Fruit fly (Drosophila melanogaster) whole organism, embryonic: ENCODE measurements around the gene CG31798.

Source experiments
- CG10147 ChIP-seq: fragments of 200-800 bp; sonication (Bioruptor generic); optimal IDR thresholded peaks from 2 replicates; lab custom pipeline; 2019; ENCODE audit warnings: missing biosample characterization, mild to moderate bottlenecking, missing genetic modification characterization, moderate library complexity
- CG6683 ChIP-seq: fragments of 200-800 bp; sonication (Bioruptor generic); optimal IDR thresholded peaks from 2 replicates; lab custom pipeline; 2017; ENCODE audit warnings: missing biosample characterization, mild to moderate bottlenecking, missing genetic modification characterization, missing genetic modification reagents
- Usf ChIP-seq: fragments of 200-800 bp; sonication (Bioruptor generic); optimal IDR thresholded peaks from 2 replicates; lab custom pipeline; 2017; ENCODE audit warnings: missing genotype, missing biosample characterization, missing genetic modification characterization

dm6 chr2L:19361632-19362142, 32.3 kb upstream of the CG31798 start:
- TF ChIP-seq CG10147 (GFP tag; lab: Kevin White, UChicago) = no peak
- no peak for TF ChIP-seq Usf (GFP tag; lab: Kevin White, UChicago)
- TF ChIP-seq CG6683 (GFP tag; lab: Kevin White, UChicago) = no peak
